Fruit fly (Drosophila melanogaster): ENCODE data around the gene Cpr64Ad.

Cpr64Ad gene

DNA sequence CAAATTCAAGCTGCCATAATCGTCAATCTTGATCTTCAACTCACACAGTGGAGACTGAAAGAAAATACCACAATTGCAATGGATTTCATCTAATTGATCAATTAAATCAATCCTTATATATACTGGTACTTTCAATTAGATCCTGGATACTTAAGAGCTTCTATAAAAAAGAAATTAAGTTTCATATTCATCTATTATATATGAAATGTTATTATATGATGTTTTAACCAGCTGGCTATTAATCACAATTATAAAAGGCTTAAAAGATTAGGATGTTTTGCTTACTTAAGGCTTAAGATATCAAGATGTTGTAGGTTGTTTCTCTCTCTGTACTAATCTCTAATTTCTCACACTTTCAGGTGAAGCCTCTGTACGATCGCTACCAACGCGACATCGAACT, 10.3 kb upstream of the Cpr64Ad start:
- TF ChIP-seq cnc (optimal IDR thresholded peaks at IDR 0.05) = no peak
- no peak for TF ChIP-seq kay (GFP tag; ENCODE audit: borderline replicate concordance)
- TF ChIP-seq Hr96 (GFP tag; optimal IDR thresholded peaks at IDR 0.05) = no peak
- TF ChIP-seq CG11617 (GFP tag; optimal IDR thresholded peaks at IDR 0.05) = no peak
- no peak for TF ChIP-seq CG12768 (GFP tag; optimal IDR thresholded peaks at IDR 0.05)
- no peak for TF ChIP-seq CG1620 (GFP tag; optimal IDR thresholded peaks at IDR 0.05)
- no peak for TF ChIP-seq CG33017 (tag; optimal IDR thresholded peaks at IDR 0.05)
- TF ChIP-seq ovo (GFP tag; optimal IDR thresholded peaks at IDR 0.05) = no peak
- no peak for TF ChIP-seq CG14711 (tag; optimal IDR thresholded peaks at IDR 0.05)
- no peak for TF ChIP-seq bab1 (GFP tag; optimal IDR thresholded peaks at IDR 0.05)
- TF ChIP-seq Mnt (GFP tag; optimal IDR thresholded peaks at IDR 0.05) = no peak
- TF ChIP-seq Clk (GFP tag; optimal IDR thresholded peaks at IDR 0.05) = no peak
- TF ChIP-seq CG7101 (tag; optimal IDR thresholded peaks at IDR 0.05) = no peak
- no peak for TF ChIP-seq pad (GFP tag; optimal IDR thresholded peaks at IDR 0.05)
- no peak for TF ChIP-seq toe (GFP tag; optimal IDR thresholded peaks at IDR 0.05)
- TF ChIP-seq CG5204 (GFP tag; optimal IDR thresholded peaks at IDR 0.05) = no peak
- TF ChIP-seq CG7045 (GFP tag; optimal IDR thresholded peaks at IDR 0.05) = no peak
- no peak for TF ChIP-seq cic (GFP tag; optimal IDR thresholded peaks at IDR 0.05)

DNA sequence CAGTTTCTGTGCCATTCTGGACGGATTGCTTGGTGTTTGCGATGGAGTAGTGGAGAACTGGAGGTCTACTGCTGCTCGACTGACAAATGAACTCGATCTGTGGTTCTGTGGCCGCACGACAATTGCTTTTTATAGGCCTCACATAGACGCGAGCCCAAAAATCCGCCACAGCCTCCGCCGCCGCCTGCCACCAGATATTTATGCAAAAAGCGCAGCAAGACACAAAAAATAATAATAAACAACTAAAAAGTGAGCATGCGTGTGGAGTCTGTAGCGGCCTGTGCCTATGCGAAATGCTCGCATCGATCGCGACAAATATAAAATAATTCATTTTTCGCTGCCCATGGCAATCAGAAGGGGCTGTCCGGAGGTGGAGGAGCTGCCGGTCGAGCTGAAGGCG, 6.1 kb upstream of the Cpr64Ad start, which contains the start of gene Cpr64Aa:
TSS of gene Cpr64Aa (minus strand) at position 101 of the 400 bp plus-strand sequence.
- TF ChIP-seq CG7101 (tag; optimal IDR thresholded peaks at IDR 0.05) = no peak
- TF ChIP-seq CG12768 (GFP tag; optimal IDR thresholded peaks at IDR 0.05) = no peak
- TF ChIP-seq CG11617 (GFP tag; optimal IDR thresholded peaks at IDR 0.05) = no peak
- no peak for TF ChIP-seq cnc (optimal IDR thresholded peaks at IDR 0.05)
- no peak for TF ChIP-seq bab1 (GFP tag; optimal IDR thresholded peaks at IDR 0.05)
- TF ChIP-seq ovo (GFP tag; optimal IDR thresholded peaks at IDR 0.05) = no peak
- TF ChIP-seq CG1620 (GFP tag; optimal IDR thresholded peaks at IDR 0.05) = no peak
- TF ChIP-seq Hr96 (GFP tag; optimal IDR thresholded peaks at IDR 0.05) = no peak
- no peak for TF ChIP-seq toe (GFP tag; optimal IDR thresholded peaks at IDR 0.05)
- TF ChIP-seq CG5204 (GFP tag; optimal IDR thresholded peaks at IDR 0.05) = no peak
- TF ChIP-seq tj (GFP tag; optimal IDR thresholded peaks at IDR 0.05) = no peak
- TF ChIP-seq pad (GFP tag; optimal IDR thresholded peaks at IDR 0.05) = no peak
- TF ChIP-seq CG33017 (tag; optimal IDR thresholded peaks at IDR 0.05) = no peak
- no peak for TF ChIP-seq CG7045 (GFP tag; optimal IDR thresholded peaks at IDR 0.05)
- no peak for TF ChIP-seq CG14711 (tag; optimal IDR thresholded peaks at IDR 0.05)
- TF ChIP-seq cic (GFP tag; optimal IDR thresholded peaks at IDR 0.05) = no peak

DNA sequence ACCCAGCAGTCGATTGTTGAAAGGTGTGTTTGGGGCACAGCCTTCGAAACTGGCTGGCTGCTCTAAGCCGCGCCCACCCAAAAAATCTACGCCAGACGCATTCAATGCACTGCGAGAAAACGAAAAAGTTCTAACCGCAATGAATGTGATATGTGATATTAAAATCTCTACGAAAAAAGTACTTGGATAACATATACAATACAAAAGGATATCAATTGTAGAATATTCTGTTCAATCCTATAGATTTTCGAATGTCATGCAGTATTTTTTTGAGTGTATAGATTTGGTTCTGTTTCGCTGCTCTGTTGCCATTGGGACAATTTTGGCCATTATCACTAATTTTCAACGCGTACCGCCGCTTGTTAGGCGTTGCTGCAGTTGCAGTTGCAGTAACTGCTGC, 5.4 kb upstream of the Cpr64Ad start:
- TF ChIP-seq Crg-1 (GFP tag; optimal IDR thresholded peaks at IDR 0.05) = no peak
- TF ChIP-seq CG14711 (tag; optimal IDR thresholded peaks at IDR 0.05) = no peak
- TF ChIP-seq Clk (GFP tag; optimal IDR thresholded peaks at IDR 0.05) = no peak
- no peak for TF ChIP-seq kay (GFP tag; ENCODE audit: borderline replicate concordance)

DNA sequence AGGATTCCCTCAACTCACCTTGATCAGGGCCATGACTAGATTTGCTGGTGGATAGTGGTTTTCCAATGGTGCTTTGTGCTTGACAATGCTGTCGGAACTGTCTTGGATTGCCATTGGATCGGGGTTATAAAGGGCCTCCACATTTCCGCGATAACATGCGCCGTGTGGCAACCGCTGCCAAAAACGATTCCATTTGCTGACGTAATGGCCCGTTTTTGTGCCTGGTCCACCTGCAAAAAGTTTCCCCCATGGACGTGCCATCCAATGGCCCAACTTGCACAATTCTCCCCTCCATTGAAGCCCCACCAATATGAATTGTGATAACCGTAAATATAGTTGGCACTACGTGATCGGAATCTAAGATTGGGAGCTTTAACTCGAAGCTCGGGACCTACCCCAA, 3.7 kb upstream of the Cpr64Ad start, which contains the start of gene Cpr64Ab:
TSS of gene Cpr64Ab (minus strand) at position 101 of the 400 bp plus-strand sequence.
- no peak for TF ChIP-seq kay (GFP tag; ENCODE audit: borderline replicate concordance)
- TF ChIP-seq CG14711 (tag; optimal IDR thresholded peaks at IDR 0.05) = no peak
- no peak for TF ChIP-seq tj (GFP tag; optimal IDR thresholded peaks at IDR 0.05)
- no peak for TF ChIP-seq ovo (GFP tag; optimal IDR thresholded peaks at IDR 0.05)
- TF ChIP-seq CG33017 (tag; optimal IDR thresholded peaks at IDR 0.05) = no peak
- TF ChIP-seq CG5204 (GFP tag; optimal IDR thresholded peaks at IDR 0.05) = no peak
- TF ChIP-seq cnc (optimal IDR thresholded peaks at IDR 0.05) = no peak
- TF ChIP-seq bab1 (GFP tag; optimal IDR thresholded peaks at IDR 0.05) = no peak
- no peak for TF ChIP-seq cic (GFP tag; optimal IDR thresholded peaks at IDR 0.05)
- no peak for TF ChIP-seq toe (GFP tag; optimal IDR thresholded peaks at IDR 0.05)
- TF ChIP-seq CG7101 (tag; optimal IDR thresholded peaks at IDR 0.05) = no peak
- no peak for TF ChIP-seq Mnt (GFP tag; optimal IDR thresholded peaks at IDR 0.05)
- TF ChIP-seq CG7045 (GFP tag; optimal IDR thresholded peaks at IDR 0.05) = no peak
- no peak for TF ChIP-seq Clk (GFP tag; optimal IDR thresholded peaks at IDR 0.05)
- no peak for TF ChIP-seq CG11617 (GFP tag; optimal IDR thresholded peaks at IDR 0.05)
- TF ChIP-seq Crg-1 (GFP tag; optimal IDR thresholded peaks at IDR 0.05) = no peak

DNA sequence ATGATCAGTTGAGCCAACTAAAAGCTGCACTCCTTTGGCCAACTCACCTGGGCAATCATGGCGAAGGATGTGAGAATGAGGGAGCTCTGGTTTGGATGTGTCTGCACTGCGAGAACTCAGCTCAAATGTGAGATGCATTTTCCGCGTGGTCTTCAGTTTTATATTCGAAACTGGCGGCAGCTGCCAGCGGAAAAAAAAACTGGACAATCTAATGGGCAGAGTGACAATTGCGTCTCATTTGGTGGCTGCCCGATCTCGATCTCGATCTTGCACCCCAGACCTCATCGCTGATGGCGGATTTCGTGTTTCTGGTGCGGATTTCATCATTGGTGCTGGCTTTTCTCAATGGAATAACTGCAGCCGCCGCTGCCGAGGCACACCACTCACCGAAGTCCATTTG, 2.4 kb upstream of the Cpr64Ad start, which contains the start of gene Cpr64Ac:
TSS of gene Cpr64Ac (minus strand) at position 101 of the 400 bp plus-strand sequence.
- no peak for TF ChIP-seq CG7045 (GFP tag; optimal IDR thresholded peaks at IDR 0.05)
- TF ChIP-seq CG14711 (tag; optimal IDR thresholded peaks at IDR 0.05) = no peak
- TF ChIP-seq ovo (GFP tag; optimal IDR thresholded peaks at IDR 0.05) = no peak
- TF ChIP-seq CG5204 (GFP tag; optimal IDR thresholded peaks at IDR 0.05) = no peak
- no peak for TF ChIP-seq cnc (optimal IDR thresholded peaks at IDR 0.05)
- TF ChIP-seq Hr96 (GFP tag; optimal IDR thresholded peaks at IDR 0.05) = no peak
- TF ChIP-seq Mnt (GFP tag; optimal IDR thresholded peaks at IDR 0.05) = no peak
- TF ChIP-seq bab1 (GFP tag; optimal IDR thresholded peaks at IDR 0.05) = no peak

DNA sequence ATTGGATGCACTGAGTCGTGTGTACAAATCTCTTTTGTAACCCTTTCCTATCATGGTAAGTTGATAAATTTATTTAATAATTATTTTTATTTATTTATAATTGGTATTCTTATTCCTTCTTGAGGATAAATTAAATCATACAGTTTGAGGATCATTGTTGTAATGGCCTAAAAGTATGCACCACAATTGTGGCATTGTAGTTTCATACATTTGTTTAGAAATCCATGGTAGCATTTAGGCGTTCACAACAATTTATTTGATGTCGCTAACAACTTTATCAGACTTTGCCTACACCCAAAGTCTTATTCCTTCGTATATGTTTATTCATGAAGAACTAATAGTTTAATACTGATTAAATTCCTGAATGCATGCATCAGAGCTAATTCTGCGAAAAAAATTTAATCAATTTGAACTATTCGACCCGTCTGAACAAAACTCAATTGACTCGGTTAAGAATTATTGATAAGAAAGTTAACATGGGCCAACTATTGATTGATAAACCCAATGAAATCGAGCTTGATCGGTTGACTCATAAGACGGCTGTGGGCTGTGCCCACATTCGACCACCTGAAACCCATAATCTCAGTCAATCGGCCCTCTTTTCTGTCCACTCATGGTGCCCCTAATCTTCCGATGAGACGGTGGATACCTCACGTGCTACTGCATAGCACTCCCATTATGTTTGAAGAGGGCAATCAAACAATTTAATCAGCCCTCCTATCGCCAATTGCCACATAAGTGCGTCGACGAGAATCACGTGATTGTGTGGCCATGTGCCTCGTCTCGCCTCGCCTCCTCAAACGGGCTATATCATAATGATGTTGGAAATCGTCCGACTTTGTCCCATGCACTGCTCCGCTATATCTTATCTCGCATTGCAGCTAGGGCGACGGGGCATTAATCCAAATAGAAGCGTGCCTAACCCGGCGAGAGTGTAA, 4.4 kb downstream of the Cpr64Ad start:
- TF ChIP-seq CG33017 (tag; optimal IDR thresholded peaks at IDR 0.05) (peak; percentile 8), Mnt (GFP tag; optimal IDR thresholded peaks at IDR 0.05) (no peak), tj (GFP tag; optimal IDR thresholded peaks at IDR 0.05) (no peak), CG12768 (GFP tag; optimal IDR thresholded peaks at IDR 0.05) (peak; percentile 23), bab1 (GFP tag; optimal IDR thresholded peaks at IDR 0.05) (no peak), pad (GFP tag; optimal IDR thresholded peaks at IDR 0.05) (no peak), CG5204 (GFP tag; optimal IDR thresholded peaks at IDR 0.05) (no peak), CG7101 (tag; optimal IDR thresholded peaks at IDR 0.05) (no peak), CG14711 (tag; optimal IDR thresholded peaks at IDR 0.05) (no peak), kay (GFP tag; ENCODE audit: borderline replicate concordance) (peak; percentile 73), CG7045 (GFP tag; optimal IDR thresholded peaks at IDR 0.05) (no peak), CG1620 (GFP tag; optimal IDR thresholded peaks at IDR 0.05) (no peak), ovo (GFP tag; optimal IDR thresholded peaks at IDR 0.05) (no peak), Hr96 (GFP tag; optimal IDR thresholded peaks at IDR 0.05) (no peak), toe (GFP tag; optimal IDR thresholded peaks at IDR 0.05) (no peak), Clk (GFP tag; optimal IDR thresholded peaks at IDR 0.05) (no peak), cic (GFP tag; optimal IDR thresholded peaks at IDR 0.05) (peak; percentile 59), Crg-1 (GFP tag; optimal IDR thresholded peaks at IDR 0.05) (no peak), CG11617 (GFP tag; optimal IDR thresholded peaks at IDR 0.05) (no peak), cnc (optimal IDR thresholded peaks at IDR 0.05) (peak in 1 of 2 experiments; percentile 47)
